Worm (Caenorhabditis elegans) whole organism, late embryonic: ENCODE measurements around the gene Y57G11C.28.

Experiments used
- ama-1 ChIP-seq: fragments of 150-350 bp; optimal IDR thresholded peaks from 2 replicates; lab custom pipeline; 2014
- fax-1 ChIP-seq: sonication (generic microtip); optimal IDR thresholded peaks from 2 replicates; lab custom pipeline; 2016; ENCODE audit warnings: missing genotype, missing genetic modification characterization, missing compliant biosample characterization
- fkh-6 ChIP-seq: sonication (generic microtip); optimal IDR thresholded peaks from 2 replicates; lab custom pipeline; 2016; ENCODE audit warnings: missing genetic modification characterization, missing compliant biosample characterization
- pag-3 ChIP-seq: sonication (generic microtip); optimal IDR thresholded peaks from 2 replicates; lab custom pipeline; 2016; ENCODE audit warnings: missing compliant biosample characterization, missing genetic modification characterization, borderline replicate concordance
- pat-9 ChIP-seq: fragments of 200-800 bp; sonication (Bioruptor generic); optimal IDR thresholded peaks from 2 replicates; lab custom pipeline; 2018; ENCODE audit warnings: mild to moderate bottlenecking, missing genetic modification characterization, moderate library complexity, missing compliant biosample characterization
- pqm-1 ChIP-seq: sonication (generic microtip); optimal IDR thresholded peaks from 2 replicates; lab custom pipeline; 2016; ENCODE audit warnings: missing genetic modification characterization, missing compliant biosample characterization
- sox-2 ChIP-seq: fragments of 200-800 bp; sonication (Bioruptor generic); IDR thresholded peaks from 2 replicates; pipeline ENCODE4 v1.3.6; 2022; ENCODE audit warnings: missing genetic modification reagents, missing genetic modification characterization, missing compliant biosample characterization
- tbx-2 ChIP-seq: sonication (generic microtip); optimal IDR thresholded peaks from 2 replicates; lab custom pipeline; 2016; ENCODE audit warnings: missing genetic modification characterization, missing compliant biosample characterization
- tbx-7 ChIP-seq: sonication (generic microtip); optimal IDR thresholded peaks from 2 replicates; lab custom pipeline; 2016; ENCODE audit warnings: missing genotype, missing genetic modification characterization, missing compliant biosample characterization
- unc-42 ChIP-seq: sonication (generic microtip); optimal IDR thresholded peaks from 2 replicates; lab custom pipeline; 2016; ENCODE audit warnings: missing genotype, missing genetic modification characterization, missing compliant biosample characterization
- zip-5 ChIP-seq: sonication (generic microtip); optimal IDR thresholded peaks from 2 replicates; lab custom pipeline; 2016; ENCODE audit warnings: missing genetic modification characterization, missing compliant biosample characterization

DNA sequence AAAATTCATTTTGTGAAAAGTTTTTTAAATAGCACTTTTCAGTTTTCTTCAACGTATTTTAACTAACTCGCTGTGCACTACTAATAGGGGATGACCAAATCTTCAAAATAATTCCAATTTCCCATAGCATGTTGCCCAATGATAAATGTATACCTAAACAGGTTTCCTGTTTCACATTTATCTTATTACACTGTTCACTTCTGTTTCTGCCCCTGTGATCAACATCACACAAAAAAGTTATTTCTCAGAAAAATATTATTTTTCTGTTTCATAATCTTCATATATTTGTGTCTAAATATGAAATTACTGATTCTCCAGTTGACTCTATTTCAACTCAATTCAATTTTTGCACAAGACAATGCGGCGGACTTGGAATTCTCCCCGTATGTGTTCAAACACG, 20.9 kb downstream of the Y57G11C.28 start, which contains the start of gene Y41E3.22:
- TF ChIP-seq fax-1 (no peak), ama-1 (lab: Kevin White, UChicago) (no peak), pat-9 (tag; lab: Kevin White, UChicago) (no peak), fkh-6 (tag; lab: Kevin White, UChicago) (no peak), tbx-2 (tag; lab: Kevin White, UChicago) (no peak), tbx-7 (tag; lab: Kevin White, UChicago) (no peak), pqm-1 (tag; lab: Kevin White, UChicago) (no peak), zip-5 (tag; lab: Kevin White, UChicago) (no peak), unc-42 (no peak), sox-2 (GFP tag; lab: Robert Waterston, UW) (no peak), pag-3 (tag; lab: Kevin White, UChicago) (no peak)
